Fruit fly (Drosophila melanogaster): ENCODE measurements around the gene CG14556.
A peak's percentile ranks its signal among the peaks of the same experiment; 100 is the strongest.

The CG14556 gene

DNA sequence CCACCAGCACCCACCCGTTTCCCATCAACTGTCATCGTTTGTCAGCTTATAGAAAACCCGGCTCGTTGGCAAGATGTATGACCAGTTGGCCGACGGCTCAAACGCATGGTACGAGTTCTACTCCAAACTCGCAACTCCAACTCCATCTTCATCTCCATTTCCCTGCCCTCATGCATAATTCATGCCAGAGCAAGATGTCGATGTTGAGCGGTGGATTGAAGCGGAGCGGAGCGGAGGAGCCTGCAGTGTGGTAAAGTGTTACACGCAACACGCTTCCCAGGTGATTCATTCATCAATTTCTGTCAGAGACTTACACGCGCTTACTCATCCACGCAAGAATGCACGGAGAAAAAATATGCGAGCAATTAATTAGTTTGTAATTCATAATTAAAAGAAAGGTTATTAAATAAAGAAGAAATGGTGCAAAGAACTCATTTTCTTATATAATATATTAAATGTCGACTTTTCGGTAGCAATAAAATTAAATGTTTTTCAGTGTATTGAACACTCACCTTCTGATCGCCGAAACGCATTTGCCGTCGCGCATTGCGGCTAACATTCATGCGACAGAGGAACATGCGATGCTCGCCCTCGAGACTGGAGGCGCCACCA, 45.0 kb upstream of the CG14556 start (continued):
- TF ChIP-seq ro (GFP tag; IDR thresholded peaks at IDR 0.05), result no peak
- no peak for TF ChIP-seq CG2889 (GFP tag; IDR thresholded peaks at IDR 0.05)
- TF ChIP-seq cad (GFP tag; optimal IDR thresholded peaks at IDR 0.05), result no peak
- no peak for TF ChIP-seq insv (GFP tag; optimal IDR thresholded peaks at IDR 0.05)
- no peak for TF ChIP-seq Antp (GFP tag; optimal IDR thresholded peaks at IDR 0.05)
- no peak for TF ChIP-seq CG6175 (GFP tag; IDR thresholded peaks at IDR 0.05)
- no peak for TF ChIP-seq CG9932 (GFP tag; IDR thresholded peaks at IDR 0.05)
- peak; percentile 63 for TF ChIP-seq HLH3B (GFP tag; IDR thresholded peaks at IDR 0.05)
- no peak for TF ChIP-seq exex (tag; optimal IDR thresholded peaks at IDR 0.05)
- peak; percentile 36; the same call in 1 of the 2 replicates for TF ChIP-seq sob (GFP tag; IDR thresholded peaks at IDR 0.05)
- no peak for TF ChIP-seq CG8290 (GFP tag; optimal IDR thresholded peaks at IDR 0.05)
- no peak for TF ChIP-seq CG8290 (tag; optimal IDR thresholded peaks at IDR 0.05)
- TF ChIP-seq CrebB (tag; optimal IDR thresholded peaks at IDR 0.05), result no peak
- TF ChIP-seq zfh1 (GFP tag; IDR thresholded peaks at IDR 0.05), result peak; percentile 75
- no peak for TF ChIP-seq CG31224 (GFP tag; IDR thresholded peaks at IDR 0.05)
- no peak for TF ChIP-seq CG14050 (GFP tag; IDR thresholded peaks at IDR 0.05)
- peak; percentile 70 for TF ChIP-seq CG14710 (tag; optimal IDR thresholded peaks at IDR 0.05)
- no peak for TF ChIP-seq Dip3 (GFP tag; optimal IDR thresholded peaks at IDR 0.05)
- TF ChIP-seq disco-r (GFP tag; optimal IDR thresholded peaks at IDR 0.05), result no peak
- TF ChIP-seq CG4328 (GFP tag; optimal IDR thresholded peaks at IDR 0.05), result no peak
- peak; percentile 61 for TF ChIP-seq CG17359 (tag; optimal IDR thresholded peaks at IDR 0.05)
- no peak for TF ChIP-seq pan (optimal IDR thresholded peaks at IDR 0.05)
- TF ChIP-seq pan (GFP tag; optimal IDR thresholded peaks at IDR 0.05 in 1 of 2, IDR thresholded peaks at IDR 0.05 in 1 of 2), result peak in 1 of 2 experiments; percentile 61
- no peak for TF ChIP-seq chm (GFP tag; IDR thresholded peaks at IDR 0.05)
- TF ChIP-seq crol (GFP tag; IDR thresholded peaks at IDR 0.05), result peak; percentile 33; the same call in 1 of the 2 replicates
- TF ChIP-seq CG42726 (GFP tag; IDR thresholded peaks at IDR 0.05; ENCODE audit: partially characterized antibody), result no peak
- TF ChIP-seq ssp (GFP tag; IDR thresholded peaks at IDR 0.05), result 0 out of 2 replicates have a peak, but pooled peaks have one; percentile 30
- no peak for TF ChIP-seq Pdp1 (GFP tag; optimal IDR thresholded peaks at IDR 0.05)
- no peak for TF ChIP-seq Bteb2 (GFP tag; optimal IDR thresholded peaks at IDR 0.05)
- peak; percentile 48; the same call in 1 of the 3 replicates for TF ChIP-seq CG11093 (GFP tag; IDR thresholded peaks at IDR 0.05)
- no peak for TF ChIP-seq klu (GFP tag; IDR thresholded peaks at IDR 0.05)
- TF ChIP-seq trem (tag; optimal IDR thresholded peaks at IDR 0.05), result peak; percentile 56
- TF ChIP-seq CG30403 (GFP tag; optimal IDR thresholded peaks at IDR 0.05), result peak; percentile 50
- TF ChIP-seq Blimp-1 (GFP tag; optimal IDR thresholded peaks at IDR 0.05), result peak; percentile 75
- peak; percentile 3 for TF ChIP-seq odd (GFP tag; optimal IDR thresholded peaks at IDR 0.05)
- TF ChIP-seq CG18262 (tag; optimal IDR thresholded peaks at IDR 0.05), result peak; percentile 78
- no peak for TF ChIP-seq pros (GFP tag; optimal IDR thresholded peaks at IDR 0.05)
- TF ChIP-seq Dp (GFP tag; optimal IDR thresholded peaks at IDR 0.05), result no peak
- no peak for TF ChIP-seq Atf3 (GFP tag; optimal IDR thresholded peaks at IDR 0.05)
- no peak for TF ChIP-seq trh (GFP tag; optimal IDR thresholded peaks at IDR 0.05)
- TF ChIP-seq CG6854 (GFP tag; optimal IDR thresholded peaks at IDR 0.05), result no peak
- TF ChIP-seq gsb (GFP tag; IDR thresholded peaks at IDR 0.05), result no peak
- no peak for TF ChIP-seq Gsc (GFP tag; IDR thresholded peaks at IDR 0.05)
- TF ChIP-seq slbo (GFP tag; IDR thresholded peaks at IDR 0.05), result peak; percentile 6; the same call in 1 of the 2 replicates
- TF ChIP-seq gem (tag; optimal IDR thresholded peaks at IDR 0.05), result peak; percentile 78
- no peak for TF ChIP-seq TFAM (GFP tag; optimal IDR thresholded peaks at IDR 0.05)
- TF ChIP-seq gsb-n (tag; optimal IDR thresholded peaks at IDR 0.05), result peak; percentile 66
- no peak for TF ChIP-seq CG12236 (GFP tag; optimal IDR thresholded peaks at IDR 0.05)
- no peak for TF ChIP-seq pfk (GFP tag; optimal IDR thresholded peaks at IDR 0.05)
- TF ChIP-seq h (optimal IDR thresholded peaks at IDR 0.05), result no peak
- peak; percentile 19 for TF ChIP-seq CG2875 (GFP tag; optimal IDR thresholded peaks at IDR 0.05)
- TF ChIP-seq CG11085 (GFP tag; IDR thresholded peaks at IDR 0.05), result no peak

All from whole organism, embryonic.